Fruit fly (Drosophila melanogaster) whole organism: ENCODE measurements around the gene CG31915.

Experiments
- CG8478 ChIP-seq: fragments of >200 bp; optimal IDR thresholded peaks from 2 replicates; lab custom pipeline; 2018; ENCODE audit warnings: inconsistent platforms
- EcR ChIP-seq, 2 experiments: fragments of >200 bp; optimal IDR thresholded peaks; 2 replicates each; lab custom pipeline; 2017; ENCODE audit warnings: missing biosample characterization in 2 of 2, missing genetic modification characterization in 2 of 2, missing genetic modification reagents in 2 of 2
- psq ChIP-seq: fragments of >200 bp; optimal IDR thresholded peaks from 2 replicates; lab custom pipeline; 2017
- usp ChIP-seq: fragments of >200 bp; optimal IDR thresholded peaks from 2 replicates; lab custom pipeline; 2017; ENCODE audit warnings: missing biosample characterization, missing genetic modification characterization, mixed read lengths

dm6 chr2L:5478273-5478672 lies 49.6 kb upstream of the CG31915 start:
- no peak for TF ChIP-seq usp (GFP tag; lab: Kevin White, UChicago)
- TF ChIP-seq EcR (GFP tag; optimal IDR thresholded peaks at IDR 0.05; lab: Kevin White, UChicago) = no peak
- TF ChIP-seq psq = no peak
- TF ChIP-seq CG8478 (lab: Kevin White, UChicago) = no peak
